Fruit fly (Drosophila melanogaster) whole organism, embryonic: Measurements from ENCODE around the gene CG4962.

Experiments
- CG14441 ChIP-seq: fragments of 200-800 bp; sonication (Bioruptor generic); IDR thresholded peaks from 2 replicates; pipeline ENCODE4 v1.3.6; 2022; ENCODE audit warnings: missing biosample characterization, missing genetic modification characterization
- Opbp ChIP-seq: fragments of 200-800 bp; sonication (Bioruptor generic); IDR thresholded peaks from 3 replicates; pipeline ENCODE4 v1.3.6; 2022; ENCODE audit warnings: missing biosample characterization, missing genetic modification characterization; ENCODE audit not compliant: partially characterized antibody

dm6 chr3L:16321172-16321571 lies 25.8 kb upstream of the CG4962 start, which contains the start of gene CG42718:
- TF ChIP-seq Opbp (GFP tag; lab: Robert Waterston, UW) (no peak), CG14441 (no peak)
